Worm (Caenorhabditis elegans): ENCODE results near the gene mog-3.

The mog-3 gene

ce11 chrIII:5304044-5304443, 4.4 kb upstream of the mog-3 start:
- TF ChIP-seq C08G9.2 (tag; optimal IDR thresholded peaks at IDR 0.05) (no peak), elt-2 (tag; optimal IDR thresholded peaks at IDR 0.05) (no peak), ceh-48 (tag; optimal IDR thresholded peaks at IDR 0.05) (no peak), ceh-2 (tag; optimal IDR thresholded peaks at IDR 0.05) (no peak), rnt-1 (tag; optimal IDR thresholded peaks at IDR 0.05) (no peak), ttx-3 (tag; optimal IDR thresholded peaks at IDR 0.05) (no peak)

ce11 chrIII:5305725-5306124, 2.7 kb upstream of the mog-3 start:
- peak; percentile 49 for TF ChIP-seq ref-2 (tag; optimal IDR thresholded peaks at IDR 0.05)
- no peak for TF ChIP-seq hlh-30 (tag; optimal IDR thresholded peaks at IDR 0.05; ENCODE audit: insufficient read depth)
- TF ChIP-seq ceh-31 (tag; optimal IDR thresholded peaks at IDR 0.05) = peak; percentile 34
- peak; percentile 18 for TF ChIP-seq unc-42 (tag; optimal IDR thresholded peaks at IDR 0.05)
- TF ChIP-seq tbx-2 (tag; optimal IDR thresholded peaks at IDR 0.05) = peak; percentile 52
- peak; percentile 5 for TF ChIP-seq ahr-1 (tag; optimal IDR thresholded peaks at IDR 0.05)
- TF ChIP-seq dve-1 (tag; optimal IDR thresholded peaks at IDR 0.05) = peak; percentile 59
- TF ChIP-seq ceh-14 (tag; optimal IDR thresholded peaks at IDR 0.05) = peak; percentile 90
- peak; percentile 75 for TF ChIP-seq pqm-1 (tag; optimal IDR thresholded peaks at IDR 0.05)
- TF ChIP-seq fkh-6 (tag; optimal IDR thresholded peaks at IDR 0.05) = peak; percentile 64
- peak; percentile 46 for TF ChIP-seq ceh-2 (tag; optimal IDR thresholded peaks at IDR 0.05)
- TF ChIP-seq che-1 (tag; optimal IDR thresholded peaks at IDR 0.05) = peak; percentile 73
- TF ChIP-seq syd-9 (tag; optimal IDR thresholded peaks at IDR 0.05) = peak; percentile 46
- TF ChIP-seq T23F11.4 (GFP tag; optimal IDR thresholded peaks at IDR 0.05) = peak; percentile 56
- TF ChIP-seq ceh-6 (GFP tag; optimal IDR thresholded peaks at IDR 0.05) = peak; percentile 38
- TF ChIP-seq ceh-34 (tag; optimal IDR thresholded peaks at IDR 0.05) = peak; percentile 15
- peak; percentile 69 for TF ChIP-seq fax-1 (tag; optimal IDR thresholded peaks at IDR 0.05)
- TF ChIP-seq lin-11 (tag; optimal IDR thresholded peaks at IDR 0.05) = peak; percentile 37
- no peak for TF ChIP-seq dmd-4 (tag; optimal IDR thresholded peaks at IDR 0.05; ENCODE audit: borderline replicate concordance)
- no peak for TF ChIP-seq K09A11.1 (tag; optimal IDR thresholded peaks at IDR 0.05; ENCODE audit: insufficient read depth)
- TF ChIP-seq tbx-7 (tag; optimal IDR thresholded peaks at IDR 0.05) = no peak
- TF ChIP-seq hlh-15 (tag; optimal IDR thresholded peaks at IDR 0.05) = peak; percentile 20
- no peak for TF ChIP-seq nfya-1 (tag; optimal IDR thresholded peaks at IDR 0.05)
- peak; percentile 54 for TF ChIP-seq sdc-2 (tag; optimal IDR thresholded peaks at IDR 0.05)
- TF ChIP-seq sox-4 (tag; optimal IDR thresholded peaks at IDR 0.05) = peak; percentile 79
- no peak for TF ChIP-seq pha-4 (tag; optimal IDR thresholded peaks at IDR 0.05)
- no peak for TF ChIP-seq zip-5 (tag; optimal IDR thresholded peaks at IDR 0.05)
- TF ChIP-seq C08G9.2 (tag; optimal IDR thresholded peaks at IDR 0.05) = peak; percentile 59
- TF ChIP-seq ceh-48 (tag; optimal IDR thresholded peaks at IDR 0.05) = peak; percentile 24
- no peak for TF ChIP-seq ceh-22 (tag; optimal IDR thresholded peaks at IDR 0.05)
- peak; percentile 67 for TF ChIP-seq ceh-18 (tag; optimal IDR thresholded peaks at IDR 0.05)
- TF ChIP-seq pax-1 (tag; optimal IDR thresholded peaks at IDR 0.05) = no peak
- TF ChIP-seq K02D7.2 (tag; optimal IDR thresholded peaks at IDR 0.05) = peak; percentile 76
- peak; percentile 59 for TF ChIP-seq nhr-232 (tag; optimal IDR thresholded peaks at IDR 0.05)
- peak; percentile 72 for TF ChIP-seq ztf-16 (tag; optimal IDR thresholded peaks at IDR 0.05)
- TF ChIP-seq ama-1 (optimal IDR thresholded peaks at IDR 0.05) = no peak
- TF ChIP-seq pat-9 (tag; optimal IDR thresholded peaks at IDR 0.05) = peak; percentile 61
- no peak for TF ChIP-seq hlh-8 (tag; optimal IDR thresholded peaks at IDR 0.05)
- peak; percentile 70 for TF ChIP-seq hlh-13 (GFP tag; optimal IDR thresholded peaks at IDR 0.05)
- peak; percentile 85 for TF ChIP-seq ceh-45 (GFP tag; IDR thresholded peaks at IDR 0.05)
- no peak for TF ChIP-seq pros-1 (tag; optimal IDR thresholded peaks at IDR 0.05)
- peak; percentile 53 for TF ChIP-seq ceh-9 (tag; optimal IDR thresholded peaks at IDR 0.05)
- TF ChIP-seq unc-55 (GFP tag; optimal IDR thresholded peaks at IDR 0.05) = no peak
- TF ChIP-seq F13H6.1 (tag; optimal IDR thresholded peaks at IDR 0.05) = peak; percentile 35
- peak; percentile 66 for TF ChIP-seq gmeb-2 (tag; optimal IDR thresholded peaks at IDR 0.05)
- no peak for TF ChIP-seq mec-3 (tag; optimal IDR thresholded peaks at IDR 0.05; ENCODE audit: borderline replicate concordance)
- TF ChIP-seq ceh-19 (GFP tag; optimal IDR thresholded peaks at IDR 0.05) = peak; percentile 52
- no peak for TF ChIP-seq eyg-1 (tag; optimal IDR thresholded peaks at IDR 0.05)
